Fruit fly (Drosophila melanogaster) whole organism, embryonic: ENCODE results near the gene CG13096.

Experiments
- BtbVII ChIP-seq: fragments of 200-800 bp; sonication (Bioruptor generic); optimal IDR thresholded peaks from 3 replicates; lab custom pipeline; 2017; ENCODE audit warnings: missing biosample characterization, mild to moderate bottlenecking, missing genetic modification characterization
- CG10543 ChIP-seq: fragments of 200-800 bp; sonication (Bioruptor generic); optimal IDR thresholded peaks from 3 replicates; lab custom pipeline; 2017; ENCODE audit warnings: missing biosample characterization, mild to moderate bottlenecking, missing genetic modification characterization, moderate library complexity
- CG11504 ChIP-seq: fragments of 200-800 bp; sonication (Bioruptor generic); optimal IDR thresholded peaks from 3 replicates; lab custom pipeline; 2019; ENCODE audit warnings: missing biosample characterization, mild to moderate bottlenecking, missing genetic modification characterization, moderate library complexity
- CG12769 ChIP-seq: fragments of 200-800 bp; sonication (Bioruptor generic); optimal IDR thresholded peaks from 2 replicates; lab custom pipeline; 2019; ENCODE audit warnings: missing biosample characterization, mild to moderate bottlenecking, missing genetic modification characterization, moderate library complexity
- CG15011 ChIP-seq: fragments of 200-800 bp; sonication (Bioruptor generic); optimal IDR thresholded peaks from 3 replicates; lab custom pipeline; 2018; ENCODE audit warnings: missing biosample characterization, mild to moderate bottlenecking, missing genetic modification characterization
- CG16813 ChIP-seq: fragments of 200-800 bp; sonication (Bioruptor generic); IDR thresholded peaks from 3 replicates; pipeline ENCODE4 v1.3.6; 2022; ENCODE audit warnings: missing biosample characterization, missing genetic modification characterization; ENCODE audit not compliant: partially characterized antibody
- CG17328 ChIP-seq: fragments of 200-800 bp; sonication (Bioruptor generic); IDR thresholded peaks from 2 replicates; pipeline ENCODE4 v1.3.6; 2022; ENCODE audit warnings: missing biosample characterization, missing genetic modification characterization
- CG17361 ChIP-seq: fragments of 200-800 bp; sonication (Bioruptor generic); IDR thresholded peaks from 3 replicates; pipeline ENCODE4 v1.3.6; 2022; ENCODE audit warnings: missing biosample characterization, missing genetic modification characterization
- CG18619 ChIP-seq: fragments of 200-800 bp; sonication (Bioruptor generic); optimal IDR thresholded peaks from 3 replicates; lab custom pipeline; 2017; ENCODE audit warnings: missing biosample characterization, mild to moderate bottlenecking, missing genetic modification characterization
- CG2678 ChIP-seq: fragments of 200-800 bp; sonication (Bioruptor generic); optimal IDR thresholded peaks from 3 replicates; lab custom pipeline; 2019; ENCODE audit warnings: missing biosample characterization, mild to moderate bottlenecking, missing genetic modification characterization, moderate library complexity
- CG30431 ChIP-seq: fragments of 200-800 bp; sonication (Bioruptor generic); optimal IDR thresholded peaks from 2 replicates; lab custom pipeline; 2017; ENCODE audit warnings: missing biosample characterization, missing genetic modification characterization
- CG31365 ChIP-seq: fragments of 200-800 bp; sonication (Bioruptor generic); optimal IDR thresholded peaks from 2 replicates; lab custom pipeline; 2018; ENCODE audit warnings: missing biosample characterization, mild to moderate bottlenecking, missing genetic modification characterization
- CG33557 ChIP-seq: fragments of 200-800 bp; sonication (Bioruptor generic); optimal IDR thresholded peaks from 2 replicates; lab custom pipeline; 2019; ENCODE audit warnings: missing biosample characterization, mild to moderate bottlenecking, missing genetic modification characterization, moderate library complexity
- CG4360 ChIP-seq: fragments of 200-800 bp; sonication (Bioruptor generic); IDR thresholded peaks from 2 replicates; pipeline ENCODE4 v1.3.6; 2022; ENCODE audit warnings: missing biosample characterization, missing genetic modification characterization
- CG4820 ChIP-seq: fragments of 200-800 bp; sonication (Bioruptor generic); optimal IDR thresholded peaks from 3 replicates; lab custom pipeline; 2016; ENCODE audit warnings: missing biosample characterization, missing genetic modification characterization
- CG6683 ChIP-seq: fragments of 200-800 bp; sonication (Bioruptor generic); optimal IDR thresholded peaks from 2 replicates; lab custom pipeline; 2017; ENCODE audit warnings: missing biosample characterization, mild to moderate bottlenecking, missing genetic modification characterization, missing genetic modification reagents
- CG6765 ChIP-seq: fragments of 200-800 bp; sonication (Bioruptor generic); optimal IDR thresholded peaks from 3 replicates; lab custom pipeline; 2017; ENCODE audit warnings: missing biosample characterization, mild to moderate bottlenecking, missing genetic modification characterization
- CG7556 ChIP-seq: fragments of 200-800 bp; sonication (Bioruptor generic); optimal IDR thresholded peaks from 2 replicates; lab custom pipeline; 2017; ENCODE audit warnings: missing biosample characterization, mild to moderate bottlenecking, missing genetic modification characterization
- CG7839 ChIP-seq: fragments of 200-800 bp; sonication (Bioruptor generic); optimal IDR thresholded peaks from 3 replicates; lab custom pipeline; 2018; ENCODE audit warnings: missing biosample characterization, mild to moderate bottlenecking, missing genetic modification characterization, moderate library complexity
- CG8924 ChIP-seq: fragments of 200-800 bp; optimal IDR thresholded peaks from 3 replicates; lab custom pipeline; 2019; ENCODE audit warnings: missing biosample characterization, mild to moderate bottlenecking, missing genetic modification characterization, moderate library complexity
- CG8944 ChIP-seq: fragments of 200-800 bp; sonication (Bioruptor generic); optimal IDR thresholded peaks from 3 replicates; lab custom pipeline; 2016; ENCODE audit warnings: missing biosample characterization, missing genetic modification characterization
- Fer3 ChIP-seq: fragments of 200-800 bp; sonication (Bioruptor generic); optimal IDR thresholded peaks from 2 replicates; lab custom pipeline; 2018; ENCODE audit warnings: missing biosample characterization, mild to moderate bottlenecking, missing genetic modification characterization, moderate library complexity
- Hr51 ChIP-seq, 2 experiments: fragments of 200-800 bp; sonication (Bioruptor generic); optimal IDR thresholded peaks; 2 replicates in 1 of 2; 3 replicates in 1 of 2; lab custom pipeline; 2016 to 2018; ENCODE audit warnings: missing biosample characterization in 2 of 2, missing genetic modification characterization in 2 of 2, mild to moderate bottlenecking in 1 of 2, moderate library complexity in 1 of 2
- Hsf ChIP-seq: fragments of 200-800 bp; sonication (Bioruptor generic); optimal IDR thresholded peaks from 3 replicates; lab custom pipeline; 2016; ENCODE audit warnings: missing biosample characterization, missing genetic modification characterization
- Lhr ChIP-seq: fragments of 200-800 bp; sonication (Bioruptor generic); optimal IDR thresholded peaks from 3 replicates; lab custom pipeline; 2017; ENCODE audit warnings: mild to moderate bottlenecking, missing biosample characterization, missing genetic modification reagents, missing genetic modification characterization
- Mes4 ChIP-seq: fragments of 200-800 bp; sonication (Bioruptor generic); optimal IDR thresholded peaks from 2 replicates; lab custom pipeline; 2016; ENCODE audit warnings: missing biosample characterization, missing genetic modification characterization
- Myb ChIP-seq: fragments of 200-800 bp; sonication (Bioruptor generic); optimal IDR thresholded peaks from 2 replicates; lab custom pipeline; 2016; ENCODE audit warnings: missing biosample characterization, missing genetic modification characterization
- Ravus ChIP-seq: fragments of 200-800 bp; sonication (Bioruptor generic); IDR thresholded peaks from 2 replicates; pipeline ENCODE4 v1.3.6; 2022; ENCODE audit warnings: missing biosample characterization, missing genetic modification characterization
- Stat92E ChIP-seq, 3 experiments: fragments of >200 bp in 2 of 3; fragments of 200-800 bp in 1 of 3; sonication (Bioruptor generic) in 1 of 3; optimal IDR thresholded peaks; 2 replicates each; lab custom pipeline; 2017 to 2019; ENCODE audit warnings: missing biosample characterization in 3 of 3, missing genetic modification characterization in 3 of 3, mild to moderate bottlenecking in 1 of 3, moderate library complexity in 1 of 3
- Trl ChIP-seq, 3 experiments: fragments of >200 bp in 2 of 3; fragments of 200-800 bp in 1 of 3; sonication (Bioruptor generic) in 1 of 3; optimal IDR thresholded peaks; 2 replicates in 1 of 3; 3 replicates in 2 of 3; lab custom pipeline; 2016 to 2017; ENCODE audit warnings: missing biosample characterization in 1 of 3, missing genetic modification characterization in 1 of 3
- Vsx1 ChIP-seq: fragments of 200-800 bp; sonication (Bioruptor generic); optimal IDR thresholded peaks from 2 replicates; lab custom pipeline; 2017; ENCODE audit warnings: missing biosample characterization, mild to moderate bottlenecking, missing genetic modification characterization, missing genetic modification reagents
- Xbp1 ChIP-seq: fragments of 200-800 bp; sonication (Bioruptor generic); optimal IDR thresholded peaks from 3 replicates; lab custom pipeline; 2016; ENCODE audit warnings: missing biosample characterization, mild to moderate bottlenecking, missing genetic modification characterization
- bab2 ChIP-seq: fragments of 200-800 bp; sonication (Bioruptor generic); optimal IDR thresholded peaks from 2 replicates; lab custom pipeline; 2016; ENCODE audit warnings: missing biosample characterization, missing genetic modification characterization
- croc ChIP-seq: fragments of 200-800 bp; sonication (Bioruptor generic); conservative IDR thresholded peaks from 3 replicates; pipeline ENCODE4 v1.3.6; 2022; ENCODE audit warnings: missing biosample characterization, missing genetic modification characterization
- crol ChIP-seq: fragments of 200-800 bp; sonication (Bioruptor generic); IDR thresholded peaks from 2 replicates; pipeline ENCODE4 v1.3.6; 2022; ENCODE audit warnings: missing biosample characterization, missing genetic modification characterization
- dm ChIP-seq: fragments of 200-800 bp; sonication (Bioruptor generic); optimal IDR thresholded peaks from 3 replicates; lab custom pipeline; 2016; ENCODE audit warnings: missing biosample characterization, missing genetic modification characterization
- dpn ChIP-seq, 2 experiments: fragments of 200-800 bp; sonication (Bioruptor generic); optimal IDR thresholded peaks; 3 replicates each; lab custom pipeline; 2016; ENCODE audit warnings: missing biosample characterization in 2 of 2, missing genetic modification characterization in 2 of 2
- esg ChIP-seq: fragments of 200-800 bp; sonication (Bioruptor generic); conservative IDR thresholded peaks from 2 replicates; pipeline ENCODE4 v1.3.6; 2022; ENCODE audit warnings: missing biosample characterization, missing genetic modification characterization
- gcm ChIP-seq: fragments of 200-800 bp; sonication (Bioruptor generic); optimal IDR thresholded peaks from 2 replicates; lab custom pipeline; 2019; ENCODE audit warnings: missing biosample characterization, mild to moderate bottlenecking, missing genetic modification characterization, moderate library complexity
- her ChIP-seq: fragments of 200-800 bp; sonication (Bioruptor generic); optimal IDR thresholded peaks from 2 replicates; lab custom pipeline; 2016; ENCODE audit warnings: missing biosample characterization, missing genetic modification characterization
- lmd ChIP-seq: fragments of 200-800 bp; sonication (Bioruptor generic); IDR thresholded peaks from 2 replicates; pipeline ENCODE4 v1.3.6; 2022; ENCODE audit warnings: missing biosample characterization, missing genetic modification characterization
- mam ChIP-seq: fragments of 200-800 bp; sonication (Bioruptor generic); optimal IDR thresholded peaks from 3 replicates; lab custom pipeline; 2016; ENCODE audit warnings: missing biosample characterization, missing genetic modification characterization
- pho ChIP-seq: fragments of 200-800 bp; sonication (Bioruptor generic); optimal IDR thresholded peaks from 2 replicates; lab custom pipeline; 2016; ENCODE audit warnings: missing biosample characterization, missing genetic modification characterization
- pum ChIP-seq: fragments of 200-800 bp; sonication (Bioruptor generic); optimal IDR thresholded peaks from 2 replicates; lab custom pipeline; 2016; ENCODE audit warnings: missing biosample characterization, missing genetic modification characterization
- sens ChIP-seq: fragments of 200-800 bp; sonication (Bioruptor generic); peaks from one replicate; lab custom pipeline; 2016; ENCODE audit warnings: missing biosample characterization, missing genetic modification characterization
- twi ChIP-seq: fragments of 200-800 bp; optimal IDR thresholded peaks from 2 replicates; lab custom pipeline; 2019; ENCODE audit warnings: missing biosample characterization, mild to moderate bottlenecking, missing genetic modification characterization, moderate library complexity
- vnd ChIP-seq: fragments of 200-800 bp; sonication (Bioruptor generic); IDR thresholded peaks from 3 replicates; pipeline ENCODE4 v1.3.6; 2022; ENCODE audit warnings: missing biosample characterization, missing genetic modification characterization; ENCODE audit not compliant: partially characterized antibody

Gene CG13096

DNA sequence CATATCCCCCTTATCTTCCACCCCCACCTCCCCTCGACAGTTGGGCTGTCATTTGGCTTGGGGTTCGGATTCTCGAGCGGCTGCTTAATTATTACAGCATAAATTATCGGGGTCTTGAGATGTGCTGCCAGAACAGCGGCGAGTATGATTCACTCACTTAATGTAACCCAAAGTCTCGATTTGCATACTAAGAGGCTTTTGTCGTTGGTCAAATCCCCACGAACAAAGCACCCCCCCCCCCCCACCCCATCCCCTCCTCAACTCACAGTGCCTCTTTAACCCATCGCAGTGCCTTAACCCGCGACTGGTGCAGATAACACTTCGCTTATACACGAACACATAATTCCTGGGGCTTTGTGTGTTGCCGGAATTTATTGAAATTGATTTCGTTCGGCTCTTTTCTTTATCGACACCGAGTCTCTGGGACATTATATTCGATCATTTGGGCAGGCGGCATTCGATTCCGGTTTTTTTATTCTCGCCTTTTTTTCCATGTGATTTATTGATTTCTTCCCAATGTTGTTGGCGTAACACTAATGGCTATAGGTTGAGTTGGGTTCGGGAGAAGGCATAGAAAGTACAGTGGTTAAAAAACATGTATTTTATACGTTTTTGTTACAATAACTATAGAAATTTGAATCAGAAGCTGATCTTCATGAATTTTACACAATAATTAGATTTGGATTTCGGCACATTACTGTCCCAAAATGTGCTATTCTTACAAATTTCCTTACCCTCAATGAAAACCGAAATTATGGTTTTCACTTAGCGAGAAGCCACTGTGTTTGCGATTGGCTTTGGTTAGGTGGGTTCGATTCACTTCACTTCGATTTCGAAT lies 42.3 kb upstream of the CG13096 start (continued):
- peak; percentile 23 for TF ChIP-seq bab2 (GFP tag; lab: Kevin White, UChicago)
- peak; percentile 14 for TF ChIP-seq gcm
- no peak for TF ChIP-seq Vsx1
- TF ChIP-seq Xbp1 (GFP tag; lab: Kevin White, UChicago): peak; percentile 32
- TF ChIP-seq pho (GFP tag; lab: Kevin White, UChicago): peak; percentile 38
- peak; percentile 54 for TF ChIP-seq CG30431
- peak; percentile 66 for TF ChIP-seq CG8924 (tag; lab: Kevin White, UChicago)
- TF ChIP-seq mam (GFP tag; lab: Kevin White, UChicago): peak; percentile 14
- TF ChIP-seq CG6683: no peak
- peak; percentile 19 for TF ChIP-seq BtbVII (GFP tag; lab: Kevin White, UChicago)
- TF ChIP-seq CG17361 (GFP tag; lab: Robert Waterston, UW): peak; percentile 56; the same call in 2 of the 3 replicates
- TF ChIP-seq CG17328 (GFP tag; lab: Robert Waterston, UW): peak; percentile 73
- no peak for TF ChIP-seq CG4360 (GFP tag; lab: Robert Waterston, UW)
- no peak for TF ChIP-seq CG10543 (GFP tag; lab: Kevin White, UChicago)
- TF ChIP-seq CG11504 (tag; lab: Kevin White, UChicago): peak; percentile 73
- TF ChIP-seq Myb (GFP tag; lab: Kevin White, UChicago): peak; percentile 32
- TF ChIP-seq Stat92E (GFP tag; optimal IDR thresholded peaks at IDR 0.05; lab: Kevin White, UChicago): no peak
- peak; percentile 21 for TF ChIP-seq Fer3 (tag; lab: Kevin White, UChicago)
- peak; percentile 43 for TF ChIP-seq twi (tag; lab: Kevin White, UChicago)
- no peak for TF ChIP-seq CG16813 (GFP tag; lab: Robert Waterston, UW)
- TF ChIP-seq CG6765 (GFP tag; lab: Kevin White, UChicago): no peak
- TF ChIP-seq crol: peak; percentile 88
- peak; percentile 49 for TF ChIP-seq CG33557 (GFP tag; lab: Kevin White, UChicago)
- peak; percentile 61 for TF ChIP-seq CG7556
- TF ChIP-seq Lhr (GFP tag; lab: Kevin White, UChicago): peak; percentile 11
- no peak for TF ChIP-seq CG31365 (tag; lab: Kevin White, UChicago)
- peak; percentile 94 for TF ChIP-seq sens
- TF ChIP-seq dpn (GFP tag; optimal IDR thresholded peaks at IDR 0.05; lab: Kevin White, UChicago): peak in 1 of 2 experiments; percentile 31
- TF ChIP-seq CG4820 (GFP tag; lab: Kevin White, UChicago): no peak
- peak; percentile 61 for TF ChIP-seq CG2678 (tag; lab: Kevin White, UChicago)
- TF ChIP-seq Hsf (GFP tag; lab: Kevin White, UChicago): peak; percentile 76
- TF ChIP-seq dm (GFP tag; lab: Kevin White, UChicago): no peak
- TF ChIP-seq Hr51 (GFP tag; optimal IDR thresholded peaks at IDR 0.05; lab: Kevin White, UChicago): peak in 1 of 2 experiments; percentile 13
- TF ChIP-seq CG8944 (GFP tag; lab: Kevin White, UChicago): peak; percentile 9
- TF ChIP-seq her (GFP tag; lab: Kevin White, UChicago): peak; percentile 45
- no peak for TF ChIP-seq vnd
- no peak for TF ChIP-seq Ravus
- TF ChIP-seq CG15011: no peak
- TF ChIP-seq Mes4: peak; percentile 35
- TF ChIP-seq esg (GFP tag; lab: Robert Waterston, UW): 0 out of 2 replicates have a peak, but pooled peaks have one; percentile 22
- TF ChIP-seq CG18619 (GFP tag; lab: Kevin White, UChicago): peak; percentile 30
- TF ChIP-seq croc (GFP tag; lab: Robert Waterston, UW): peak; percentile 16; the same call in 1 of the 3 replicates
- peak; percentile 20 for TF ChIP-seq pum (GFP tag; lab: Kevin White, UChicago)
- peak; percentile 36; the same call in 1 of the 2 replicates for TF ChIP-seq lmd (GFP tag; lab: Robert Waterston, UW)
- peak; percentile 50 for TF ChIP-seq CG7839 (tag; lab: Kevin White, UChicago)
- peak; percentile 67 for TF ChIP-seq CG12769 (tag; lab: Kevin White, UChicago)
- no peak for TF ChIP-seq Trl (optimal IDR thresholded peaks at IDR 0.05; lab: Kevin White, UChicago)
- peak; percentile 7 for TF ChIP-seq Trl (GFP tag; optimal IDR thresholded peaks at IDR 0.05; lab: Kevin White, UChicago)
